Worm (Caenorhabditis elegans) whole organism, late embryonic: ENCODE data around the gene F56D6.8.

Experiments used
- K02D7.2 ChIP-seq: sonication (generic microtip); optimal IDR thresholded peaks from 2 replicates; lab custom pipeline; 2017; ENCODE audit warnings: mild to moderate bottlenecking, missing genetic modification characterization, missing compliant biosample characterization
- K09A11.1 ChIP-seq: sonication (generic microtip); optimal IDR thresholded peaks from 2 replicates; lab custom pipeline; 2017; ENCODE audit warnings: antibody characterized with exemption, mild to moderate bottlenecking, missing genetic modification characterization, missing compliant biosample characterization; ENCODE audit not compliant: insufficient read depth
- Y22D7AL.16 ChIP-seq: sonication (generic microtip); optimal IDR thresholded peaks from 2 replicates; lab custom pipeline; 2016; ENCODE audit warnings: missing genetic modification characterization, missing compliant biosample characterization
- ahr-1 ChIP-seq: sonication (generic microtip); optimal IDR thresholded peaks from 2 replicates; lab custom pipeline; 2016; ENCODE audit warnings: missing genetic modification characterization, missing compliant biosample characterization
- ceh-19 ChIP-seq: fragments of 200-800 bp; sonication (Bioruptor generic); optimal IDR thresholded peaks from 2 replicates; lab custom pipeline; 2018; ENCODE audit warnings: mild to moderate bottlenecking, missing genetic modification characterization, missing compliant biosample characterization
- ceh-34 ChIP-seq: sonication (generic microtip); optimal IDR thresholded peaks from 2 replicates; lab custom pipeline; 2016; ENCODE audit warnings: mild to moderate bottlenecking, missing genetic modification characterization, missing compliant biosample characterization
- ceh-45 ChIP-seq: fragments of 200-800 bp; sonication (Bioruptor generic); IDR thresholded peaks from 2 replicates; pipeline ENCODE4 v1.3.6; 2022; ENCODE audit warnings: missing genetic modification reagents, missing genetic modification characterization, missing compliant biosample characterization
- ceh-48 ChIP-seq: sonication (generic microtip); optimal IDR thresholded peaks from 2 replicates; lab custom pipeline; 2016; ENCODE audit warnings: missing genetic modification characterization, inconsistent platforms, missing compliant biosample characterization
- dmd-4 ChIP-seq: sonication (generic microtip); optimal IDR thresholded peaks from 2 replicates; lab custom pipeline; 2016; ENCODE audit warnings: borderline replicate concordance, missing genetic modification characterization, missing compliant biosample characterization
- elt-4 ChIP-seq: sonication (generic microtip); optimal IDR thresholded peaks from 2 replicates; lab custom pipeline; 2016; ENCODE audit warnings: missing genetic modification characterization, missing compliant biosample characterization
- ets-4 ChIP-seq: sonication (generic microtip); optimal IDR thresholded peaks from 2 replicates; lab custom pipeline; 2016; ENCODE audit warnings: missing genetic modification characterization, missing compliant biosample characterization
- fax-1 ChIP-seq: sonication (generic microtip); optimal IDR thresholded peaks from 2 replicates; lab custom pipeline; 2016; ENCODE audit warnings: missing genotype, missing genetic modification characterization, missing compliant biosample characterization
- fkh-10 ChIP-seq: fragments of 150-350 bp; optimal IDR thresholded peaks from 2 replicates; lab custom pipeline; 2014; ENCODE audit warnings: missing biosample characterization, missing genetic modification reagents, missing genetic modification characterization
- lim-6 ChIP-seq: sonication (generic microtip); optimal IDR thresholded peaks from 2 replicates; lab custom pipeline; 2016; ENCODE audit warnings: missing genetic modification characterization, missing compliant biosample characterization
- madf-2 ChIP-seq: sonication (generic microtip); optimal IDR thresholded peaks from 2 replicates; lab custom pipeline; 2017; ENCODE audit warnings: missing genetic modification characterization, missing compliant biosample characterization
- nhr-11 ChIP-seq: fragments of 150-350 bp; optimal IDR thresholded peaks from 2 replicates; lab custom pipeline; 2014; ENCODE audit warnings: missing biosample characterization, missing genetic modification characterization
- pag-3 ChIP-seq: sonication (generic microtip); optimal IDR thresholded peaks from 2 replicates; lab custom pipeline; 2016; ENCODE audit warnings: missing compliant biosample characterization, missing genetic modification characterization, borderline replicate concordance
- pax-1 ChIP-seq: fragments of 150-350 bp; optimal IDR thresholded peaks from 2 replicates; lab custom pipeline; 2014; ENCODE audit warnings: missing biosample characterization, missing genetic modification characterization
- sdc-2 ChIP-seq: sonication (generic microtip); optimal IDR thresholded peaks from 2 replicates; lab custom pipeline; 2016; ENCODE audit warnings: missing genotype, missing genetic modification characterization, missing compliant biosample characterization
- syd-9 ChIP-seq: sonication (generic microtip); optimal IDR thresholded peaks from 2 replicates; lab custom pipeline; 2016; ENCODE audit warnings: mild to moderate bottlenecking, missing genetic modification characterization, moderate library complexity, missing compliant biosample characterization
- tbx-2 ChIP-seq: sonication (generic microtip); optimal IDR thresholded peaks from 2 replicates; lab custom pipeline; 2016; ENCODE audit warnings: missing genetic modification characterization, missing compliant biosample characterization
- ttx-3 ChIP-seq: sonication (generic microtip); optimal IDR thresholded peaks from 2 replicates; lab custom pipeline; 2016; ENCODE audit warnings: missing genetic modification reagents, missing genetic modification characterization, missing compliant biosample characterization
- unc-42 ChIP-seq: sonication (generic microtip); optimal IDR thresholded peaks from 2 replicates; lab custom pipeline; 2016; ENCODE audit warnings: missing genotype, missing genetic modification characterization, missing compliant biosample characterization
- unc-55 ChIP-seq: sonication (generic microtip); optimal IDR thresholded peaks from 2 replicates; lab custom pipeline; 2017; ENCODE audit warnings: missing biosample characterization, missing genetic modification reagents, missing genetic modification characterization
- unc-86 ChIP-seq: sonication (generic microtip); optimal IDR thresholded peaks from 2 replicates; lab custom pipeline; 2016; ENCODE audit warnings: missing genetic modification characterization, missing compliant biosample characterization
- zip-5 ChIP-seq: sonication (generic microtip); optimal IDR thresholded peaks from 2 replicates; lab custom pipeline; 2016; ENCODE audit warnings: missing genetic modification characterization, missing compliant biosample characterization

The F56D6.8 gene

DNA sequence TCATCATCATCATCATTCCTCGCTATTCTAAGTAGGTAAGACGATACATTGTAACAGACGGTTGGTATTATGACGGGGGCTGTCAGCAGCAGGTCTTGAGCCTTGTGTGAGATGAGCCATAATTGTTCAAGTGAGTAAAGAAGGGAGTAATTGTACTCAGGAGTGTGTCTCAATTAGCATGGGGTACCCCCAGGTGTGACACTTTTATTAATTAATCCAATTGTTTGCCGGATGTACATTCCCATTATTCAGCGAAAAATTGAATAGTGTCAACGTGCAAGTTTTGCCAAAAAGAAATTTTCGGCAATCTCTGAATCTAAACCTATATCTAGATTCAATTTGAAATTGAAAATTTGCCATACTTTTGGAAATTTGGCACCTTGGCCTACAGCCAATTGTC, 45.2 kb downstream of the F56D6.8 start:
- TF ChIP-seq sdc-2, result no peak
- TF ChIP-seq unc-42 (tag; lab: Kevin White, UChicago), result no peak
- TF ChIP-seq ahr-1 (tag; lab: Kevin White, UChicago), result no peak
- no peak for TF ChIP-seq ceh-48 (tag; lab: Kevin White, UChicago)
- TF ChIP-seq syd-9 (tag; lab: Kevin White, UChicago), result no peak
- no peak for TF ChIP-seq lim-6 (tag; lab: Kevin White, UChicago)
- no peak for TF ChIP-seq dmd-4
- no peak for TF ChIP-seq K02D7.2 (tag; lab: Kevin White, UChicago)
- no peak for TF ChIP-seq nhr-11 (tag; lab: Kevin White, UChicago)
- TF ChIP-seq pag-3 (tag; lab: Kevin White, UChicago), result no peak
- TF ChIP-seq pax-1 (tag; lab: Kevin White, UChicago), result no peak

DNA sequence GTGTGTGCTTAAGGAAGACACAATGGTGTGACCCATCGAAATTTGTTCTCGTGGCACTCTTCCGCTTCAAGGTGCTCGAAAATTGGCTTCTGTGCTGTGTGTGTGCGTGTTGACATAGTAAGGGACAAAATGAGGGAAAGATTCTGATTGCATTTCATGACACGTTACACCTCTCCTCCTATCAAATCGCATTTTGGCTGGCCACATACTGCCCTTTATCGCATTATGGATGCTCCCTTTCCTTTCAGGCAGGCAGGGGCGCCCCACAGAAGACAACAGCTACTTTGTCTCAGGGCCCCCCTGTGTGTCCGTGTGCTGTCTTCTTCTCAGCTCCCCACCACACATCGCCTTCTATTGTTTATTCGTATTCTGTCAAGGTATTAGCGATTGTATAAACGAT, 46.7 kb downstream of the F56D6.8 start:
- TF ChIP-seq fax-1 (tag; lab: Kevin White, UChicago) (no peak), unc-42 (tag; lab: Kevin White, UChicago) (peak; percentile 91), zip-5 (tag; lab: Kevin White, UChicago) (no peak), ceh-34 (tag; lab: Kevin White, UChicago) (peak; percentile 1), elt-4 (tag; lab: Kevin White, UChicago) (peak; percentile 12)
- TF ChIP-seq, all 69 proteins: peak for 3

DNA sequence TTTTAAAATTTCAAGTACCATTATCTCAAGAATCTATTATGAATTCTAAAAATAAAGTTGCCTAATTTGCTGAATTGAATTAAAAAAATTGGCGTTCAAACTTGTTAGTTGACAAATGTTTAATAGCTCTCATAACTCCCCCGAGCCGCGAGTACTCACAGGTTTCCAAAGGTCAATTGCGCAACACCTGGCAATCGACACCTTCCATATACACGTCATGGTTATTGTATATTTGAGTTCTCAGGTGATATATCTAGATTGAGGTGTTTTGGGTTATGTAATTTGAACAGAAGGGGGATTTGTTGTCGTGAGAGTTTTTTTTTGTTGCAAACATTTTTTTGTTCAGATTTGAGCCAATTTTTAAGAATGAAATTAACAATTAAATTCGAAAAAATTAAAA, 49.6 kb downstream of the F56D6.8 start:
- TF ChIP-seq K09A11.1 (tag; lab: Kevin White, UChicago), result no peak
- no peak for TF ChIP-seq unc-55
- TF ChIP-seq tbx-2 (tag; lab: Kevin White, UChicago), result no peak
- no peak for TF ChIP-seq pag-3 (tag; lab: Kevin White, UChicago)
- no peak for TF ChIP-seq ttx-3 (tag; lab: Kevin White, UChicago)
- no peak for TF ChIP-seq madf-2 (tag; lab: Kevin White, UChicago)
- no peak for TF ChIP-seq ets-4 (tag; lab: Kevin White, UChicago)
- TF ChIP-seq ceh-19, result no peak
- TF ChIP-seq fkh-10 (GFP tag; lab: Kevin White, UChicago), result no peak
- TF ChIP-seq Y22D7AL.16 (tag; lab: Kevin White, UChicago), result no peak
- TF ChIP-seq ceh-45 (GFP tag; lab: Robert Waterston, UW), result no peak
- TF ChIP-seq unc-86, result no peak
